Fruit fly (Drosophila melanogaster): ENCODE data around the gene CG17752.

DNA sequence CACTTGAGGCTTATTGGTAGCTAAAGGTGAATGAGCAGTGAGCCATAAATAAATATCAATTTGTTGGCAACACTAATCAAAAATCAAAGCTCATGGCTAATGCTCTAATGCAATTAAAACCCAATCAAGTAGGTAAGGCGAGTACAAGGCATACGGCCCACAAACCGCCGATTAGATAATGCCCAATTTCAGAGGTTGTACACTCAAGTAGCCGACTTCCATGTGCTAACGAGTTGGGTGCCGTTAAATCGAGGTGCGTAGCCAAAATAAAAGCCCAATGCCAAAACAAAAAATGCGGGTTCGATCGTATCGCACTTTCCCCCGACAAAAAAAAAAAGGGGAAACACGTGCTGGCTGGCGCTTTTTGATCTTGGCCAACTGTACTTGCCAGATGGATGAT lies 12.0 kb downstream of the CG17752 start:
- TF ChIP-seq CG14655 (GFP tag; optimal IDR thresholded peaks at IDR 0.05) (no peak), gl (tag; optimal IDR thresholded peaks at IDR 0.05) (no peak), D1 (tag; optimal IDR thresholded peaks at IDR 0.05) (no peak), CG12605 (GFP tag; IDR thresholded peaks at IDR 0.05) (no peak), CG17806 (tag; optimal IDR thresholded peaks at IDR 0.05) (no peak), EcR (GFP tag; optimal IDR thresholded peaks at IDR 0.05) (no peak), CG15710 (tag; optimal IDR thresholded peaks at IDR 0.05) (no peak), CG8301 (tag; optimal IDR thresholded peaks at IDR 0.05) (no peak), rn (GFP tag; IDR thresholded peaks at IDR 0.05) (no peak), Pif1B (GFP tag; optimal IDR thresholded peaks at IDR 0.05) (no peak), CG10348 (GFP tag; IDR thresholded peaks at IDR 0.05) (no peak), CG9948 (tag; optimal IDR thresholded peaks at IDR 0.05) (no peak), CG8159 (tag; optimal IDR thresholded peaks at IDR 0.05) (no peak)

All from whole organism, pupa.